Fruit fly (Drosophila melanogaster) whole organism, prepupa: ENCODE data around the gene Pi3K21B.

Source experiments
- CG10669 ChIP-seq: fragments of 200-800 bp; sonication (Bioruptor generic); optimal IDR thresholded peaks from 3 replicates; lab custom pipeline; 2018; ENCODE audit warnings: missing biosample characterization, mild to moderate bottlenecking, missing genetic modification characterization, moderate library complexity
- CG11294 ChIP-seq: fragments of 200-800 bp; sonication (Bioruptor generic); IDR thresholded peaks from 2 replicates; pipeline ENCODE4 v1.3.6; 2022; ENCODE audit warnings: missing biosample characterization, missing genetic modification characterization
- CG11762 ChIP-seq: fragments of 200-800 bp; sonication (Bioruptor generic); optimal IDR thresholded peaks from 3 replicates; lab custom pipeline; 2016; ENCODE audit warnings: missing biosample characterization, missing genetic modification characterization; ENCODE audit not compliant: insufficient read depth
- CG16779 ChIP-seq: fragments of 200-800 bp; sonication (Bioruptor generic); optimal IDR thresholded peaks from 3 replicates; lab custom pipeline; 2017; ENCODE audit warnings: missing biosample characterization, mild to moderate bottlenecking, missing genetic modification characterization
- CG31627 ChIP-seq: fragments of 200-800 bp; sonication (Bioruptor generic); optimal IDR thresholded peaks from 3 replicates; lab custom pipeline; 2016; ENCODE audit warnings: missing biosample characterization, missing genetic modification characterization
- CG32006 ChIP-seq: fragments of 200-800 bp; sonication (Bioruptor generic); optimal IDR thresholded peaks from 3 replicates; lab custom pipeline; 2017; ENCODE audit warnings: missing biosample characterization, mild to moderate bottlenecking, missing genetic modification characterization
- CG34406 ChIP-seq: fragments of 200-800 bp; sonication (Bioruptor generic); optimal IDR thresholded peaks from 3 replicates; lab custom pipeline; 2016; ENCODE audit warnings: missing biosample characterization, missing genetic modification characterization
- CG3919 ChIP-seq: fragments of 200-800 bp; sonication (Bioruptor generic); optimal IDR thresholded peaks from 3 replicates; lab custom pipeline; 2016; ENCODE audit warnings: missing biosample characterization, missing genetic modification characterization
- CG6163 ChIP-seq: fragments of 200-800 bp; sonication (Bioruptor generic); IDR thresholded peaks from 3 replicates; pipeline ENCODE4 v1.3.6; 2022; ENCODE audit warnings: missing biosample characterization, missing genetic modification characterization
- CG6792 ChIP-seq: fragments of 200-800 bp; sonication (Bioruptor generic); optimal IDR thresholded peaks from 3 replicates; lab custom pipeline; 2016; ENCODE audit warnings: missing biosample characterization, missing genetic modification characterization
- CG6808 ChIP-seq: fragments of 200-800 bp; sonication (Bioruptor generic); optimal IDR thresholded peaks from 3 replicates; lab custom pipeline; 2017; ENCODE audit warnings: missing biosample characterization, missing genetic modification characterization, mild to moderate bottlenecking, moderate library complexity, missing genetic modification reagents
- CG6854 ChIP-seq: fragments of 200-800 bp; sonication (Bioruptor generic); optimal IDR thresholded peaks from 2 replicates; lab custom pipeline; 2017; ENCODE audit warnings: missing biosample characterization, mild to moderate bottlenecking, missing genetic modification characterization
- CG7368 ChIP-seq: fragments of 200-800 bp; sonication (Bioruptor generic); optimal IDR thresholded peaks from 3 replicates; lab custom pipeline; 2016; ENCODE audit warnings: missing biosample characterization, missing genetic modification characterization
- CG8119 ChIP-seq: fragments of 200-800 bp; sonication (Bioruptor generic); IDR thresholded peaks from 3 replicates; pipeline ENCODE4 v1.3.6; 2022; ENCODE audit warnings: missing biosample characterization, missing genetic modification characterization
- CG8632 ChIP-seq: fragments of 200-800 bp; sonication (Bioruptor generic); optimal IDR thresholded peaks from 3 replicates; lab custom pipeline; 2016; ENCODE audit warnings: missing biosample characterization, missing genetic modification characterization
- CG9139 ChIP-seq: fragments of 200-800 bp; sonication (Bioruptor generic); optimal IDR thresholded peaks from 3 replicates; lab custom pipeline; 2017; ENCODE audit warnings: missing biosample characterization, mild to moderate bottlenecking, missing genetic modification characterization
- Eip78C ChIP-seq: fragments of 200-800 bp; sonication (Bioruptor generic); peaks from one replicate; lab custom pipeline; 2016; ENCODE audit warnings: missing biosample characterization, missing genetic modification characterization
- Eip93F ChIP-seq: fragments of 200-800 bp; sonication (Bioruptor generic); optimal IDR thresholded peaks from 2 replicates; lab custom pipeline; 2016; ENCODE audit warnings: missing biosample characterization, mild to moderate bottlenecking, missing genetic modification characterization
- Ets21C ChIP-seq: fragments of 200-800 bp; sonication (Bioruptor generic); optimal IDR thresholded peaks from 3 replicates; lab custom pipeline; 2016; ENCODE audit warnings: missing biosample characterization, missing genetic modification characterization
- Hr4 ChIP-seq: fragments of 200-800 bp; sonication (Bioruptor generic); optimal IDR thresholded peaks from 3 replicates; lab custom pipeline; 2016; ENCODE audit warnings: missing biosample characterization, missing genetic modification characterization
- Met ChIP-seq: fragments of 200-800 bp; sonication (Bioruptor generic); optimal IDR thresholded peaks from 3 replicates; lab custom pipeline; 2016; ENCODE audit warnings: missing biosample characterization, missing genetic modification characterization
- Smox ChIP-seq: fragments of 200-800 bp; sonication (Bioruptor generic); optimal IDR thresholded peaks from 3 replicates; lab custom pipeline; 2016; ENCODE audit warnings: missing biosample characterization, missing genetic modification characterization
- Sox102F ChIP-seq: fragments of 200-800 bp; sonication (Bioruptor generic); optimal IDR thresholded peaks from 2 replicates; lab custom pipeline; 2016; ENCODE audit warnings: missing biosample characterization, mild to moderate bottlenecking, missing genetic modification characterization
- Sox15 ChIP-seq: fragments of 200-800 bp; sonication (Bioruptor generic); optimal IDR thresholded peaks from 3 replicates; lab custom pipeline; 2016; ENCODE audit warnings: missing biosample characterization, missing genetic modification characterization
- achi ChIP-seq: fragments of 200-800 bp; sonication (Bioruptor generic); optimal IDR thresholded peaks from 3 replicates; lab custom pipeline; 2016; ENCODE audit warnings: missing biosample characterization, missing genetic modification characterization
- acj6 ChIP-seq: fragments of 200-800 bp; sonication (Bioruptor generic); optimal IDR thresholded peaks from 3 replicates; lab custom pipeline; 2016; ENCODE audit warnings: missing biosample characterization, missing genetic modification characterization
- cyc ChIP-seq: fragments of 200-800 bp; sonication (Bioruptor generic); optimal IDR thresholded peaks from 3 replicates; lab custom pipeline; 2016; ENCODE audit warnings: missing biosample characterization, missing genetic modification characterization
- dac ChIP-seq: fragments of 200-800 bp; sonication (Bioruptor generic); optimal IDR thresholded peaks from 2 replicates; lab custom pipeline; 2017; ENCODE audit warnings: missing biosample characterization, mild to moderate bottlenecking, missing genetic modification characterization
- dsx ChIP-seq: fragments of 200-800 bp; optimal IDR thresholded peaks from 3 replicates; lab custom pipeline; 2019; ENCODE audit warnings: missing biosample characterization, mild to moderate bottlenecking, missing genetic modification characterization, moderate library complexity; ENCODE audit not compliant: poor library complexity, severe bottlenecking
- eg ChIP-seq: fragments of 200-800 bp; sonication (Bioruptor generic); IDR thresholded peaks from 3 replicates; pipeline ENCODE4 v1.3.6; 2022; ENCODE audit warnings: missing biosample characterization, missing genetic modification characterization
- fd59A ChIP-seq: fragments of 200-800 bp; sonication (Bioruptor generic); optimal IDR thresholded peaks from 2 replicates; lab custom pipeline; 2017; ENCODE audit warnings: missing biosample characterization, mild to moderate bottlenecking, missing genetic modification characterization, missing genetic modification reagents
- fd85E ChIP-seq: fragments of 200-800 bp; sonication (Bioruptor generic); optimal IDR thresholded peaks from 3 replicates; lab custom pipeline; 2016; ENCODE audit warnings: missing biosample characterization, missing genetic modification characterization
- fkh ChIP-seq: fragments of 200-800 bp; sonication (Bioruptor generic); optimal IDR thresholded peaks from 3 replicates; lab custom pipeline; 2017; ENCODE audit warnings: missing biosample characterization, mild to moderate bottlenecking, missing genetic modification characterization, moderate library complexity
- lz ChIP-seq: fragments of 200-800 bp; sonication (Bioruptor generic); optimal IDR thresholded peaks from 3 replicates; lab custom pipeline; 2016; ENCODE audit warnings: missing biosample characterization, missing genetic modification characterization
- net ChIP-seq: fragments of 200-800 bp; sonication (Bioruptor generic); optimal IDR thresholded peaks from 3 replicates; lab custom pipeline; 2016; ENCODE audit warnings: missing biosample characterization, missing genetic modification characterization
- pdm3 ChIP-seq: fragments of 200-800 bp; sonication (Bioruptor generic); optimal IDR thresholded peaks from 3 replicates; lab custom pipeline; 2016; ENCODE audit warnings: missing biosample characterization, missing genetic modification characterization
- salr ChIP-seq, 2 experiments: fragments of 200-800 bp; sonication (Bioruptor generic); optimal IDR thresholded peaks; 3 replicates each; lab custom pipeline; 2016 to 2018; ENCODE audit warnings: missing biosample characterization in 2 of 2, missing genetic modification characterization in 2 of 2, mild to moderate bottlenecking in 1 of 2
- spab ChIP-seq: fragments of 200-800 bp; sonication (Bioruptor generic); optimal IDR thresholded peaks from 2 replicates; lab custom pipeline; 2017; ENCODE audit warnings: missing biosample characterization, mild to moderate bottlenecking, missing genetic modification characterization, missing genetic modification reagents
- ss ChIP-seq, 2 experiments: fragments of 200-800 bp; sonication (Bioruptor generic); optimal IDR thresholded peaks; 2 replicates in 1 of 2; 3 replicates in 1 of 2; lab custom pipeline; 2017 to 2018; ENCODE audit warnings: mild to moderate bottlenecking in 2 of 2, missing biosample characterization in 2 of 2, missing genetic modification characterization in 2 of 2, moderate library complexity in 1 of 2
- topi ChIP-seq: fragments of 200-800 bp; sonication (Bioruptor generic); optimal IDR thresholded peaks from 3 replicates; lab custom pipeline; 2016; ENCODE audit warnings: missing biosample characterization, missing genetic modification characterization
- vri ChIP-seq: fragments of 200-800 bp; sonication (Bioruptor generic); optimal IDR thresholded peaks from 3 replicates; lab custom pipeline; 2016; ENCODE audit warnings: missing biosample characterization, mild to moderate bottlenecking, missing genetic modification characterization

Pi3K21B gene

DNA sequence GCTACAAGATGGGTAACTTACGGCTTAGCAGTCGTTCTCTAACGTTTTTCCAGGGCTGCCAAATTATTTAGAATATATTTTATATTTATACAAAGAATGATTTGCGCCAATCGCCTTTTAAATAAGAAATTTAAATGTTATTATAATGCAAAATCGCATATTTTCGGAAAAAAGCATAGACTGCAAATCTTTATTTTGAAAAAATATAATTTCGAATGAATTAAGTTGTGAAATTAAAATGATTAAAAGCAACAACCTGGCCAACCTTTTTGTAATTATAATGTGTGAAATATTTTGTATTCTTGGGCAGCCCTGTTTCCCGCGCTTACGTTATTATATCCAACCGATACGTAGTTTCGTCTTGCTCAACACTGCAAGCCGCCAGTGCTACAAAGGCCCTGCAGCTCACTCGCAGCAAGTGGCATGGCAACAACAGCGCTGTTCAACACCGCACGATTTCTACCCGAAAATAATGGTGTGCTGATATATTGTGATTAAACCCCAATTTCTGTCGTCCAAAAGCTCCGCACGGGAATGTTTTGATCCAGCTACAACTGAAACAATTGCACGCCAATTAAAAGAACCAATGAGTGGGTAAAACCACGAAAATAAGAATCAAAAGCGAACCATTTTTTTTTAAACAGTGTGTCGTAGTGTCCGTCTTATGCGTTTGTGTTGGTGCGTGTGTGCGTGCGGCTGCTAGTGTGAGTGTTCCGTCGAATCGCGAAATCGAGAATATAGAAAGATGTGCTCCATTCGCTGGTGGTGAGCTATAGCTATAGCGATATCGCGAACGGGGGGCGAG is at the start of gene Pi3K21B (continued):
- TF ChIP-seq fd85E (GFP tag; lab: Kevin White, UChicago) = peak; percentile 76
- TF ChIP-seq CG8632 (GFP tag; lab: Kevin White, UChicago) = peak; percentile 85
- TF ChIP-seq CG3919 (GFP tag; lab: Kevin White, UChicago) = peak; percentile 93
- TF ChIP-seq topi (GFP tag; lab: Kevin White, UChicago) = peak; percentile 86
- TF ChIP-seq salr (GFP tag; optimal IDR thresholded peaks at IDR 0.05; lab: Kevin White, UChicago) = peak; percentile 56 to 87
- TF ChIP-seq cyc (GFP tag; lab: Kevin White, UChicago) = peak; percentile 93
- TF ChIP-seq spab (GFP tag; lab: Kevin White, UChicago) = peak; percentile 60
- TF ChIP-seq net (GFP tag; lab: Kevin White, UChicago) = peak; percentile 85
- TF ChIP-seq CG10669 (GFP tag; lab: Kevin White, UChicago) = peak; percentile 80
- peak; percentile 84 for TF ChIP-seq Smox

DNA sequence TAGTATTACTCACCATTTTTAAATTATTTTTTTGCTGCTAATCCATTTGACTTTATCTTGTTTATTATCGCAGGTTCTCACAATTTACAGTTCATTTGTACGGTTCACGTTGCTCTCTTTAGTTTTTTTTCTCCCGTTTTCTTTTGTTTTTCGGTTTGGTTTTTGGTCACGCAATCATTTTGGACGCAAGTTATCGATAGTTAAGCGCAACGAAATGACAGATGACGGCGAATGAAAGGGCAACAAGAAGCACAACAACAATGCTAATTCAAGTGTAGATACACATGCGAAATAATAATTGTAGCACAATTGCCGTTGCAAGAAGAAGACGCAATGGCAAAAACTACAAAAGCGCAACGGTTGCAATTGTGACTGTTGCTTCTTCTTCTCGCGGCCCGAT is 49.1 kb upstream of the Pi3K21B start:
- TF ChIP-seq Eip78C (GFP tag; lab: Kevin White, UChicago) = peak; percentile 12
- TF ChIP-seq eg (GFP tag; lab: Robert Waterston, UW) = no peak

DNA sequence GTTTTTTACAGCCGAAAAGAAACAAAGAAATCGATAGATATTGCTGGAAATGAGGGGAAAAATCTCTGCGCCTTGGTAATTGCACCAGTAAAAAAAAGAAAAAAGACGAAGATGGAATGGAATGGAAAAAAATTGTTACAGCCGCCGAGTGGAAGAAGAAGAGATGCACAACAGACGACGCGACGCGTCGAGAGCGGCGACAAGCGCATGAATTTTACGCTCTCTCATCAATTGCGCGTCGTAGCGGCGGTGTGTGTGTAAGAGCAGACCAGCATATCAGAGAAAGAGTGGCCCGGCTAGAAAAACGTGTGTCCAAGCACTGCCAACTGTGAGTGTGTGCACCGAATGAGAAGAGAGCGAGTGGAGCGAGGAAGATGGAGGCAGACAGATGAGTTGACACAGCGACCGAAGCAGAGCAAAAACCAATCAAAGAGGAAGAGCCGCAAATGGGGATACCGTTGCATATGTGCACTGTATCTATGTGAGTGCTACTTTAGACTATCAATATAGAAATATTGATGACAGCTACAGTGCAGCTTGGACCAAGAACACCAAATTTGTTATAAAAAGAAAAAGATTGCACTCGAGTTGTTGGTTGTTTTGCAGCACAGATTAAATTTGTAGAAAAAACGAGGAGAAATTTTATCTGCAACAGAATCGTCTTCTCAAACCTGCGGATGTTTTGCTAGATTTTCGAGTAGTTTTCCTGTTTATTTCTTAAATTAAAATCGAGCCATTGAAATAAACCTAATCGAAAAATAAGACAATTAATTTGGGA is 48.4 kb upstream of the Pi3K21B start:
- no peak for TF ChIP-seq Smox
- peak; percentile 14 for TF ChIP-seq fd59A
- TF ChIP-seq CG3919 (GFP tag; lab: Kevin White, UChicago) = peak; percentile 42
- TF ChIP-seq salr (GFP tag; optimal IDR thresholded peaks at IDR 0.05; lab: Kevin White, UChicago) = peak; percentile 34 to 85
- peak; percentile 4 for TF ChIP-seq lz
- peak; percentile 65 for TF ChIP-seq fkh (GFP tag; lab: Kevin White, UChicago)
- peak; percentile 68 to 76 for TF ChIP-seq ss (GFP tag; optimal IDR thresholded peaks at IDR 0.05; lab: Kevin White, UChicago)
- peak; percentile 44 for TF ChIP-seq CG11762 (GFP tag; lab: Kevin White, UChicago)
- TF ChIP-seq CG32006 = peak; percentile 87
- no peak for TF ChIP-seq fd85E (GFP tag; lab: Kevin White, UChicago)
- peak; percentile 63 for TF ChIP-seq net (GFP tag; lab: Kevin White, UChicago)
- TF ChIP-seq vri (GFP tag; lab: Kevin White, UChicago) = no peak
- peak; percentile 54; the same call in 1 of the 2 replicates for TF ChIP-seq CG11294 (GFP tag; lab: Robert Waterston, UW)
- peak; percentile 57 for TF ChIP-seq CG10669 (GFP tag; lab: Kevin White, UChicago)
- TF ChIP-seq CG7368 (GFP tag; lab: Kevin White, UChicago) = peak; percentile 34
- TF ChIP-seq CG16779 = peak; percentile 54
- no peak for TF ChIP-seq Sox15 (GFP tag; lab: Kevin White, UChicago)
- TF ChIP-seq CG34406 (GFP tag; lab: Kevin White, UChicago) = peak; percentile 10
- peak; percentile 56 for TF ChIP-seq CG6854 (GFP tag; lab: Kevin White, UChicago)
- TF ChIP-seq acj6 (GFP tag; lab: Kevin White, UChicago) = peak; percentile 61
- peak; percentile 34 for TF ChIP-seq Ets21C
- no peak for TF ChIP-seq Eip93F (GFP tag; lab: Kevin White, UChicago)
- peak; percentile 6 for TF ChIP-seq CG6792 (GFP tag; lab: Kevin White, UChicago)
- TF ChIP-seq topi (GFP tag; lab: Kevin White, UChicago) = peak; percentile 28
- peak; percentile 26 for TF ChIP-seq CG9139 (GFP tag; lab: Kevin White, UChicago)
- no peak for TF ChIP-seq Sox102F (GFP tag; lab: Kevin White, UChicago)
- peak; percentile 39 for TF ChIP-seq cyc (GFP tag; lab: Kevin White, UChicago)
- peak; percentile 50 for TF ChIP-seq CG6808 (GFP tag; lab: Kevin White, UChicago)
- peak; percentile 64; the same call in 2 of the 3 replicates for TF ChIP-seq eg (GFP tag; lab: Robert Waterston, UW)
- TF ChIP-seq pdm3 (GFP tag; lab: Kevin White, UChicago) = peak; percentile 75
- TF ChIP-seq CG8119 (GFP tag; lab: Robert Waterston, UW) = peak; percentile 71
- peak; percentile 23 for TF ChIP-seq dsx (GFP tag; lab: Kevin White, UChicago)
- peak; percentile 68 for TF ChIP-seq achi (GFP tag; lab: Kevin White, UChicago)
- peak; percentile 36 for TF ChIP-seq CG31627 (GFP tag; lab: Kevin White, UChicago)
- peak; percentile 48 for TF ChIP-seq Met (GFP tag; lab: Kevin White, UChicago)
- TF ChIP-seq dac (GFP tag; lab: Kevin White, UChicago) = peak; percentile 61
- TF ChIP-seq spab (GFP tag; lab: Kevin White, UChicago) = peak; percentile 35
- peak; percentile 91 for TF ChIP-seq Eip78C (GFP tag; lab: Kevin White, UChicago)
- peak; percentile 38 for TF ChIP-seq CG6163 (GFP tag; lab: Robert Waterston, UW)
- TF ChIP-seq Hr4 (GFP tag; lab: Kevin White, UChicago) = peak; percentile 85
